Fruit fly (Drosophila melanogaster): ENCODE data around the gene CG18088.

CG18088 gene

DNA sequence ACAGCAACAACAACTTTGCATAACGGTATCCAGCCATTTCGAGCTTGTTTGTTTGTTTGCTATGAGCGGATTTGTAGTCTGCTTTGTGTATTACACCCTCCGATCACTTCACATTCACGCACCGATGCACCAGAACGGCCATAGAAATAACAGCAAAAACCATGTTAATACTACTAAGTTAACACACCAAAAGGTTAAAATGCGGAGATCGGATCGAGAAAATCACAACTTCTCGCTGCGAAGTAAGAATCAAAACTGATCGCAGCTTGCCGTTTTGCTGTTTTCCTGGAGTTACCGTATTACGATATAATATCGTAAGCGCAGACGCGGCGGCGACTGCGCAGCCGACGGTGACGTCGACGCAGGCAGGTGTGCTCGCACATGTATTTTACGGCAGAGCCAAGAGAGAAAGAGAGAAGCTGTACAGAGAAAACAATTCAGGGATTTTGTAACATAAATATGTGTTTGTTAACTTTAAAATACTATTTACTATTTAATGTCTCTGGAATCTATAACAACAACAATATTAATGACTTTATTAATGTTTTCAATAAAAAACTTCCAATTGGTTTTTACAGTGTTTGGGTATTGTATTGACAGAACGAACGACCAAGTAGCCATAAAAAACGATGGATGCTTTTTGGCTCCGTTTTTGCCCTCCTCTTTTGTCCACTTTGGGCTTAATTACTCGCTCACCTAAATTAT is 17.4 kb downstream of the CG18088 start, which contains the start of gene CG13101 (continued):
- TF ChIP-seq Hey (tag; optimal IDR thresholded peaks at IDR 0.05), result peak; percentile 19
- peak; percentile 68 for TF ChIP-seq repo (GFP tag; optimal IDR thresholded peaks at IDR 0.05)
- TF ChIP-seq CG34376 (GFP tag; optimal IDR thresholded peaks at IDR 0.05), result peak; percentile 62
- TF ChIP-seq tup (GFP tag; optimal IDR thresholded peaks at IDR 0.05), result peak; percentile 75
- TF ChIP-seq CG13287 (GFP tag; IDR thresholded peaks at IDR 0.05; ENCODE audit: partially characterized antibody), result peak; percentile 22; the same call in 1 of the 2 replicates
- TF ChIP-seq BtbVII (GFP tag; optimal IDR thresholded peaks at IDR 0.05), result peak; percentile 89
- peak; percentile 68 for TF ChIP-seq TFAM (GFP tag; optimal IDR thresholded peaks at IDR 0.05)
- peak; percentile 71 for TF ChIP-seq Nf-YC (tag; optimal IDR thresholded peaks at IDR 0.05)
- TF ChIP-seq eyg (GFP tag; optimal IDR thresholded peaks at IDR 0.05), result peak; percentile 72
- TF ChIP-seq CG9609 (GFP tag; optimal IDR thresholded peaks at IDR 0.05), result peak; percentile 69
- no peak for TF ChIP-seq Dfd (GFP tag; optimal IDR thresholded peaks at IDR 0.05)
- peak; percentile 56 for TF ChIP-seq CG33213 (GFP tag; optimal IDR thresholded peaks at IDR 0.05)
- TF ChIP-seq Gsc (GFP tag; IDR thresholded peaks at IDR 0.05), result no peak
- peak; percentile 93 for TF ChIP-seq CG13296 (GFP tag; optimal IDR thresholded peaks at IDR 0.05)
- peak; percentile 95 for TF ChIP-seq gsb-n (tag; optimal IDR thresholded peaks at IDR 0.05)
- TF ChIP-seq CG2120 (GFP tag; optimal IDR thresholded peaks at IDR 0.05), result peak; percentile 93
- TF ChIP-seq Fer3 (tag; optimal IDR thresholded peaks at IDR 0.05), result peak; percentile 94
- TF ChIP-seq CG14667 (GFP tag; IDR thresholded peaks at IDR 0.05), result peak; percentile 89
- TF ChIP-seq CG18619 (GFP tag; optimal IDR thresholded peaks at IDR 0.05), result peak; percentile 87
- TF ChIP-seq org-1 (GFP tag; optimal IDR thresholded peaks at IDR 0.05), result peak; percentile 89
- TF ChIP-seq ems (GFP tag; optimal IDR thresholded peaks at IDR 0.05), result peak; percentile 86
- TF ChIP-seq BEAF-32 (GFP tag; optimal IDR thresholded peaks at IDR 0.05), result no peak
- TF ChIP-seq yki (optimal IDR thresholded peaks at IDR 0.05), result no peak
- TF ChIP-seq Stat92E (GFP tag; optimal IDR thresholded peaks at IDR 0.05), result peak in 1 of 3 experiments; percentile 83
- peak; percentile 77 for TF ChIP-seq kay (GFP tag; optimal IDR thresholded peaks at IDR 0.05)
- peak; percentile 24 for TF ChIP-seq stwl (tag; optimal IDR thresholded peaks at IDR 0.05)
- peak; percentile 89 for TF ChIP-seq CG11696 (GFP tag; IDR thresholded peaks at IDR 0.05)
- no peak for TF ChIP-seq vnd (GFP tag; IDR thresholded peaks at IDR 0.05; ENCODE audit: partially characterized antibody)
- TF ChIP-seq dpn (GFP tag; optimal IDR thresholded peaks at IDR 0.05), result peak; percentile 86 to 91
- TF ChIP-seq C15 (GFP tag; IDR thresholded peaks at IDR 0.05), result peak; percentile 84
- peak; percentile 50 for TF ChIP-seq da (GFP tag; optimal IDR thresholded peaks at IDR 0.05)
- peak; percentile 88 for TF ChIP-seq CG2889 (GFP tag; IDR thresholded peaks at IDR 0.05)
- TF ChIP-seq CG10267 (tag; optimal IDR thresholded peaks at IDR 0.05), result peak; percentile 89
- TF ChIP-seq ro (GFP tag; IDR thresholded peaks at IDR 0.05), result peak; percentile 87
- TF ChIP-seq mam (GFP tag; optimal IDR thresholded peaks at IDR 0.05), result peak; percentile 70
- TF ChIP-seq Dp (GFP tag; optimal IDR thresholded peaks at IDR 0.05), result no peak
- TF ChIP-seq Tbp (GFP tag; optimal IDR thresholded peaks at IDR 0.05), result no peak
- peak; percentile 91 for TF ChIP-seq dmrt11E (tag; optimal IDR thresholded peaks at IDR 0.05)
- TF ChIP-seq Sin3A (optimal IDR thresholded peaks at IDR 0.05), result no peak
- peak; percentile 68 for TF ChIP-seq kah (GFP tag; optimal IDR thresholded peaks at IDR 0.05)
- TF ChIP-seq sob (GFP tag; IDR thresholded peaks at IDR 0.05), result peak; percentile 96
- TF ChIP-seq lov (optimal IDR thresholded peaks at IDR 0.05), result no peak
- TF ChIP-seq lov (GFP tag; IDR thresholded peaks at IDR 0.05), result peak; percentile 85; the same call in 2 of the 3 replicates
- TF ChIP-seq Chrac-16 (GFP tag; optimal IDR thresholded peaks at IDR 0.05), result peak; percentile 89
- no peak for TF ChIP-seq gfzf (GFP tag; optimal IDR thresholded peaks at IDR 0.05)
- peak; percentile 81 for TF ChIP-seq Dip3 (GFP tag; optimal IDR thresholded peaks at IDR 0.05)
- TF ChIP-seq Lpt (GFP tag; optimal IDR thresholded peaks at IDR 0.05), result no peak
- TF ChIP-seq CkIIα-i1 (GFP tag; IDR thresholded peaks at IDR 0.05), result peak; percentile 51; the same call in 1 of the 2 replicates
- TF ChIP-seq nmo (GFP tag; optimal IDR thresholded peaks at IDR 0.05), result peak; percentile 95
- no peak for TF ChIP-seq CG2129 (GFP tag; IDR thresholded peaks at IDR 0.05; ENCODE audit: partially characterized antibody)

All from whole organism, embryonic.